Worm (Caenorhabditis elegans): Measurements from ENCODE around the gene C05D12.2.

DNA sequence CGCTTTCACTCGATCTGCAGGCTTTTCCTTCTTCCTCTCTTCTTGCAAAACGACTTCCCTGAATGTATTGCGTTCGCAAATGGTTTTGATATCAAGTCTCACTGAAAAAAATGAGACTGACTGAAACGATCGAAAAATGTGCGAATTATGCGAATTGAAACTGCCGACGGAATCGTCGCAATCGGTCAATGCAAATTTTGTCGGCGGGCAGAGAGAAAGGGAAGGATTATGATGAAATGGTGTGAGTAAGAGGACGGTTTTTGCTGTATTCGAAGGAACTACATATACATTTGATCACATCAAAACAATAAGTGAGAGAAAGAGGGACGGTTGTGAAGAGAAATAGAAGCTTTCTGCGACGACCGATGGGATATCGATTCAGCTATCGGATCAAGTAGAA lies 2.4 kb upstream of the C05D12.2 start, which contains the start of gene C05D12.1:
- TF ChIP-seq ztf-11 (tag; optimal IDR thresholded peaks at IDR 0.05): no peak
- TF ChIP-seq unc-98 (GFP tag; IDR thresholded peaks at IDR 0.05): no peak
- no peak for TF ChIP-seq aha-1 (tag; optimal IDR thresholded peaks at IDR 0.05)
- TF ChIP-seq snpc-4 (tag; optimal IDR thresholded peaks at IDR 0.05): no peak
- no peak for TF ChIP-seq sup-37 (GFP tag; optimal IDR thresholded peaks at IDR 0.05)
- TF ChIP-seq lin-39 (tag; optimal IDR thresholded peaks at IDR 0.05): no peak

Data from whole organism, L1 larva.